Worm (Caenorhabditis elegans): Measurements from ENCODE around the gene catp-5.
A peak's percentile ranks its signal among the peaks of the same experiment; 100 is the strongest.

DNA sequence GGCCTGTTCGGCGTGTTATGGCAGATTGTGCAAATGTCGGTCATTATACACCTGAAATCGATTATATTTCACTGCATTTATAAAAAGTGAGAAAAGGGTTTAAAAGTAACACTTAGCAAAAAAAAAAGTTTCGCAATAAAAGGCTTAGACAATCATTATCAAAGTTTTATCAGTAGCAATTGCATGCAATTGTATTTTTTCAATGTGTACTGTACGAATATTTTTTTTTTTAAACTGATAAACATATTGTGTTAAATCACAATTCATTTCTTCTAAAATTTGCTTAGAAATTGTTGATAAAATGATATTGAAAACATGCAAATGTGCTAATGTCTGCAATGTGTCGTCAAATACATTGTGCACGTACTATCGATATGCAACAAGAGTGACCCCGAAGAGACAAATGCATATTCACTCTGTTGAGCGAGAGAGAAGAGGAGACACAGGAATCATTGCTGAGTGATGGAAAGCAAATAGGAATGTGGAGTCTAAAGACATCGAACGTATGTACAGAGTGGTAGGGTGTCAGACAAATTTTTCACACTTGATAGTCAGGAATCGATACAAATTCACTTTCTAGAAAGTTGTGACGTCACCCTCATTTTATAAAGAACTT lies 37.7 kb upstream of the catp-5 start, which contains the start of gene C02B8.6:
- TF ChIP-seq nhr-237 (tag; optimal IDR thresholded peaks at IDR 0.05) (no peak), unc-98 (GFP tag; IDR thresholded peaks at IDR 0.05) (no peak), nhr-76 (tag; optimal IDR thresholded peaks at IDR 0.05) (no peak), elt-2 (tag; optimal IDR thresholded peaks at IDR 0.05) (peak; percentile 13), nhr-84 (tag; optimal IDR thresholded peaks at IDR 0.05) (no peak), lsy-2 (tag; optimal IDR thresholded peaks at IDR 0.05) (peak; percentile 9 to 65), unc-86 (tag; optimal IDR thresholded peaks at IDR 0.05) (no peak)

Data from whole organism, L1 larva.